Fruit fly (Drosophila melanogaster) whole organism, embryonic: ENCODE results near the gene Dyrk2.
A peak's percentile ranks its signal among the peaks of the same experiment; 100 is the strongest.

Experiments used
- D ChIP-seq, 2 experiments: fragments of 200-800 bp in 1 of 2; fragments of >200 bp in 1 of 2; sonication (Bioruptor generic) in 1 of 2; optimal IDR thresholded peaks; 2 replicates in 1 of 2; 3 replicates in 1 of 2; lab custom pipeline; 2017; ENCODE audit warnings: mild to moderate bottlenecking in 1 of 2, missing biosample characterization in 1 of 2, missing genetic modification characterization in 1 of 2, missing genetic modification reagents in 1 of 2
- fd102C ChIP-seq: fragments of 200-800 bp; sonication (Bioruptor generic); optimal IDR thresholded peaks from 2 replicates; lab custom pipeline; 2018; ENCODE audit warnings: missing biosample characterization, mild to moderate bottlenecking, missing genetic modification characterization, moderate library complexity
- ftz-f1 ChIP-seq: fragments of 200-800 bp; sonication (Bioruptor generic); optimal IDR thresholded peaks from 2 replicates; lab custom pipeline; 2016; ENCODE audit warnings: missing biosample characterization, missing genetic modification characterization
- gsb-n ChIP-seq: fragments of 200-800 bp; sonication (Bioruptor generic); optimal IDR thresholded peaks from 3 replicates; lab custom pipeline; 2018; ENCODE audit warnings: missing biosample characterization, mild to moderate bottlenecking, missing genetic modification characterization
- ken ChIP-seq: fragments of 200-800 bp; sonication (Bioruptor generic); IDR thresholded peaks from 3 replicates; pipeline ENCODE4 v1.3.6; 2022; ENCODE audit warnings: missing biosample characterization, missing genetic modification characterization
- z ChIP-seq: fragments of 200-800 bp; sonication (Bioruptor generic); IDR thresholded peaks from 3 replicates; pipeline ENCODE4 v1.3.6; 2022; ENCODE audit warnings: missing biosample characterization, missing genetic modification characterization

DNA sequence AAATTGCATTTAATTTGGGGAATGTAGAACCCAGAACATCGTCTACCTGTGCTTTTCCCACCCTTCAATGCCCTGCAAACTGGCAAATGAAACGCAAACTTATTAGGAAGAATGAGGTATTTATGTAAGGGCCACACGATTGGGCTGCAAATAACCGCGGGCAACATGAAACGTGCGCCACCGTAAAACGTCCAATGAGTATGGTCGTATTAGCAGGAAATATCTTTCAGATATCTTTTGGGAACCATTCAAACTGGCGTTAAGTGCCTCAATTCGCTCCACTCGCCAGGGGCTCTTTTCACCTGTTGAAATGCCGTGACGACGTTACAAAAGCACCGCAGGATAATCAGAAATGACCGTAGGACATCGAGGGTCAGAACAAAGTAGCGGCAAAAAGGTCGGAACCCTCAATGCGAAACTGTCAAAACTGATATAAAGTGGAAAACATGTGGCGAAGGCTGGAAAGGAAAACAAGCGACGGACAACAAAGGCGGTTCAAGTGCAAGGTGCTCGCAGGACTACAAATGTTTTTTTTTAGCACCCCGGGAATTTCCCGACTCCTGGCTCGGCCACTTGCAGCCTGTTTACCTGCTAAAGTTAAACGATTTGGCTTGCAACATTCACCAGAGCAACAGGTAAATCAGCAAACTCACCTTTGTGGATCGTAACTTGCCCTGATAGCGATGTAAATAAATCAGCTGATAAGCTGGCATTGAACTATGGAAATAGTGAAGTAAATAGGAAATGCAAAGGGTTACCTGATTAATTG lies 28.0 kb upstream of the Dyrk2 start:
- TF ChIP-seq gsb-n (tag; lab: Kevin White, UChicago) (no peak), z (GFP tag; lab: Robert Waterston, UW) (no peak), D (optimal IDR thresholded peaks at IDR 0.05; lab: Kevin White, UChicago) (peak; percentile 100), D (GFP tag; optimal IDR thresholded peaks at IDR 0.05; lab: Kevin White, UChicago) (no peak), ftz-f1 (GFP tag; lab: Kevin White, UChicago) (no peak), ken (no peak), fd102C (GFP tag; lab: Kevin White, UChicago) (no peak)
